Worm (Caenorhabditis elegans) whole organism, L4/young adult: ENCODE results near the gene T01G6.10.

Experiments
- W03F9.2 ChIP-seq: fragments of 150-350 bp; optimal IDR thresholded peaks from 2 replicates; lab custom pipeline; 2014; ENCODE audit warnings: missing biosample characterization, missing genetic modification characterization
- dao-5 ChIP-seq: sonication (generic microtip); optimal IDR thresholded peaks from 2 replicates; lab custom pipeline; 2016; ENCODE audit warnings: missing genotype, missing genetic modification characterization, moderate library complexity, missing compliant biosample characterization

- no peak for TF ChIP-seq dao-5
- TF ChIP-seq W03F9.2 (tag; lab: Kevin White, UChicago), result no peak
Observed at ce11 chrV:484285-484890, 18.6 kb downstream of the T01G6.10 start, which contains the start of gene nhr-212.
